Fruit fly (Drosophila melanogaster): Measurements from ENCODE around the gene Ir94c.

Gene Ir94c

dm6 chr3R:22139113-22139512 is 19.9 kb upstream of the Ir94c start (continued):
- TF ChIP-seq Sox102F (GFP tag; optimal IDR thresholded peaks at IDR 0.05) (peak; percentile 73), kni (GFP tag; optimal IDR thresholded peaks at IDR 0.05) (no peak), CG1603 (tag; optimal IDR thresholded peaks at IDR 0.05) (peak; percentile 91), CG42726 (GFP tag; IDR thresholded peaks at IDR 0.05; ENCODE audit: partially characterized antibody) (no peak), en (GFP tag; optimal IDR thresholded peaks at IDR 0.05) (peak; percentile 60), CG7271 (tag; optimal IDR thresholded peaks at IDR 0.05) (peak; percentile 11), CG11085 (GFP tag; IDR thresholded peaks at IDR 0.05) (0 out of 2 replicates have a peak, but pooled peaks have one; percentile 23), btn (GFP tag; optimal IDR thresholded peaks at IDR 0.05) (peak; percentile 43), CG18476 (GFP tag; optimal IDR thresholded peaks at IDR 0.05) (peak; percentile 12), sens (GFP tag) (peak; percentile 92), CoRest (tag; optimal IDR thresholded peaks at IDR 0.05) (peak; percentile 45), scrt (GFP tag; optimal IDR thresholded peaks at IDR 0.05) (no peak), CG31365 (tag; optimal IDR thresholded peaks at IDR 0.05) (no peak), bab2 (GFP tag; optimal IDR thresholded peaks at IDR 0.05) (peak; percentile 64), fd64A (GFP tag; optimal IDR thresholded peaks at IDR 0.05) (peak; percentile 69), CG6813 (GFP tag; optimal IDR thresholded peaks at IDR 0.05) (peak; percentile 70), gfzf (GFP tag; optimal IDR thresholded peaks at IDR 0.05) (no peak), toy (GFP tag; IDR thresholded peaks at IDR 0.05) (no peak), insv (GFP tag; optimal IDR thresholded peaks at IDR 0.05) (no peak), CG12391 (tag; optimal IDR thresholded peaks at IDR 0.05) (peak; percentile 67), danr (GFP tag; IDR thresholded peaks at IDR 0.05) (no peak), Six4 (GFP tag; optimal IDR thresholded peaks at IDR 0.05) (peak; percentile 82), CG9215 (GFP tag; IDR thresholded peaks at IDR 0.05) (no peak), CG12236 (GFP tag; optimal IDR thresholded peaks at IDR 0.05) (peak; percentile 51), odd (GFP tag; optimal IDR thresholded peaks at IDR 0.05) (peak; percentile 35), lbe (GFP tag; optimal IDR thresholded peaks at IDR 0.05) (no peak), kah (GFP tag; optimal IDR thresholded peaks at IDR 0.05) (no peak), Lhr (GFP tag; optimal IDR thresholded peaks at IDR 0.05) (peak; percentile 26), Opbp (GFP tag; IDR thresholded peaks at IDR 0.05; ENCODE audit: partially characterized antibody) (no peak), Fer2 (tag; optimal IDR thresholded peaks at IDR 0.05) (no peak), Xrp1 (GFP tag; IDR thresholded peaks at IDR 0.05) (peak; percentile 92), Eip74EF (GFP tag; optimal IDR thresholded peaks at IDR 0.05) (no peak), CG10274 (GFP tag; optimal IDR thresholded peaks at IDR 0.05) (peak; percentile 42), CG15073 (GFP tag; optimal IDR thresholded peaks at IDR 0.05) (peak; percentile 83), tx (GFP tag; optimal IDR thresholded peaks at IDR 0.05) (no peak), B-H2 (GFP tag; optimal IDR thresholded peaks at IDR 0.05) (no peak), HLH54F (GFP tag; optimal IDR thresholded peaks at IDR 0.05) (peak; percentile 14), CG10209 (GFP tag; optimal IDR thresholded peaks at IDR 0.05) (peak; percentile 52), CG3281 (GFP tag; optimal IDR thresholded peaks at IDR 0.05) (peak; percentile 53), ara (GFP tag; IDR thresholded peaks at IDR 0.05) (peak; percentile 84), dimm (GFP tag; IDR thresholded peaks at IDR 0.05) (0 out of 2 replicates have a peak, but pooled peaks have one; percentile 8), CG3726 (GFP tag; IDR thresholded peaks at IDR 0.05) (peak; percentile 67; the same call in 2 of the 3 replicates), CG14710 (tag; optimal IDR thresholded peaks at IDR 0.05) (peak; percentile 58), CG11695 (GFP tag; IDR thresholded peaks at IDR 0.05) (peak; percentile 52; the same call in 1 of the 3 replicates), CG1233 (GFP tag; optimal IDR thresholded peaks at IDR 0.05) (peak; percentile 47), E2f2 (GFP tag; IDR thresholded peaks at IDR 0.05) (peak; percentile 50; the same call in 1 of the 2 replicates), CG7745 (tag; optimal IDR thresholded peaks at IDR 0.05) (peak; percentile 22), org-1 (GFP tag; optimal IDR thresholded peaks at IDR 0.05) (peak; percentile 48), Spps (tag; optimal IDR thresholded peaks at IDR 0.05) (peak; percentile 88), Atf3 (GFP tag; optimal IDR thresholded peaks at IDR 0.05) (peak; percentile 12)

All from whole organism, embryonic.